Worm (Caenorhabditis elegans) whole organism, early embryonic: ENCODE measurements around the gene lron-2.

Experiments used
- B0310.2 ChIP-seq: sonication (generic microtip); optimal IDR thresholded peaks from 2 replicates; lab custom pipeline; 2016; ENCODE audit warnings: mild to moderate bottlenecking, missing genetic modification characterization, missing compliant biosample characterization
- F13C5.2 ChIP-seq: sonication (generic microtip); optimal IDR thresholded peaks from 2 replicates; lab custom pipeline; 2017; ENCODE audit warnings: mild to moderate bottlenecking, missing genetic modification characterization, inconsistent platforms, missing compliant biosample characterization
- aly-1 ChIP-seq: sonication (generic microtip); optimal IDR thresholded peaks from 2 replicates; lab custom pipeline; 2016; ENCODE audit warnings: missing genetic modification characterization, missing compliant biosample characterization
- ama-1 ChIP-seq: fragments of 150-350 bp; optimal IDR thresholded peaks from 2 replicates; lab custom pipeline; 2014
- ceh-13 ChIP-seq: fragments of 200-800 bp; sonication (Bioruptor generic); optimal IDR thresholded peaks from 2 replicates; lab custom pipeline; 2018; ENCODE audit warnings: mild to moderate bottlenecking, missing genetic modification characterization, missing compliant biosample characterization
- ceh-36 ChIP-seq: sonication (generic microtip); optimal IDR thresholded peaks from 2 replicates; lab custom pipeline; 2016; ENCODE audit warnings: missing genetic modification characterization, inconsistent platforms, missing compliant biosample characterization
- ets-7 ChIP-seq: sonication (generic microtip); optimal IDR thresholded peaks from 2 replicates; lab custom pipeline; 2016; ENCODE audit warnings: missing genotype, missing genetic modification characterization, missing compliant biosample characterization
- flt-1 ChIP-seq: fragments of 200-800 bp; sonication (Bioruptor generic); IDR thresholded peaks from 2 replicates; pipeline ENCODE4 v1.3.6; 2022; ENCODE audit warnings: missing genetic modification characterization, missing compliant biosample characterization
- hmbx-1 ChIP-seq: sonication (generic microtip); optimal IDR thresholded peaks from 2 replicates; lab custom pipeline; 2016; ENCODE audit warnings: mild to moderate bottlenecking, missing genetic modification characterization, missing compliant biosample characterization
- hmg-4 ChIP-seq: fragments of 200-800 bp; sonication (Bioruptor generic); optimal IDR thresholded peaks from 2 replicates; lab custom pipeline; 2018; ENCODE audit warnings: mild to moderate bottlenecking, missing genetic modification characterization, missing compliant biosample characterization
- hnd-1 ChIP-seq: sonication (generic microtip); optimal IDR thresholded peaks from 2 replicates; lab custom pipeline; 2016; ENCODE audit warnings: missing genetic modification characterization, missing compliant biosample characterization
- pes-1 ChIP-seq: fragments of 200-800 bp; sonication (Bioruptor generic); IDR thresholded peaks from 2 replicates; pipeline ENCODE4 v1.3.6; 2022; ENCODE audit warnings: missing genetic modification reagents, missing genetic modification characterization, missing compliant biosample characterization
- scrt-1 ChIP-seq: fragments of 200-800 bp; sonication (Bioruptor generic); IDR thresholded peaks from 2 replicates; pipeline ENCODE4 v1.3.6; 2022; ENCODE audit warnings: missing genetic modification characterization, missing compliant biosample characterization
- sea-1 ChIP-seq: fragments of 200-800 bp; sonication (Bioruptor generic); conservative IDR thresholded peaks from 2 replicates; pipeline ENCODE4 v1.3.6; 2022; ENCODE audit warnings: missing genetic modification characterization, missing compliant biosample characterization
- tbx-11 ChIP-seq: fragments of 200-800 bp; sonication (Bioruptor generic); IDR thresholded peaks from 2 replicates; pipeline ENCODE4 v1.3.6; 2022; ENCODE audit warnings: missing genetic modification characterization, missing compliant biosample characterization
- tbx-37 ChIP-seq: fragments of 200-800 bp; sonication (Bioruptor generic); conservative IDR thresholded peaks from 2 replicates; pipeline ENCODE4 v1.3.6; 2022; ENCODE audit warnings: missing genetic modification reagents, missing genetic modification characterization, missing compliant biosample characterization
- tra-4 ChIP-seq: sonication (generic microtip); optimal IDR thresholded peaks from 2 replicates; lab custom pipeline; 2017; ENCODE audit warnings: missing genetic modification characterization, missing compliant biosample characterization

Gene lron-2

DNA sequence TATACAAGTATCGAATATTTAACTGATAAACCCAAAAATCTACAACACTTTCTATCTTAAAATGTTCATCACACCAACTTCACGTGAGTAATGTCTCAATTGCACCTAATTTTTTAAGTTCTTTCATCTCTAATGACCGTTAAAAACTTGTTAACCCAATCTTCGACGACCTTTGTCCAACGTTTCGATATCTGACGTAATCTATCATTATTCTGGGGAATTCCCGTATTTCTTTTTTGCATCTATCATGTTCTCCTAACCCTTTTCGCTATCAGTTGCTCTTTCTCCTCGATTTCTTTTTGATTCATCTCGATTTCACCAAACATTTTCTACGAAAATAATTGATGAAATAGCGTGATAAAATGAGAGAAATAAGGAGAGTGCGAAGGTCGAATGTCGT lies 40.3 kb upstream of the lron-2 start:
- TF ChIP-seq flt-1 (GFP tag; lab: Robert Waterston, UW), result no peak
- TF ChIP-seq tra-4, result no peak
- no peak for TF ChIP-seq B0310.2 (tag; lab: Kevin White, UChicago)
- TF ChIP-seq ceh-13, result no peak
- no peak for TF ChIP-seq tbx-11
- TF ChIP-seq scrt-1, result no peak
- TF ChIP-seq hmbx-1 (tag; lab: Kevin White, UChicago), result no peak
- TF ChIP-seq hnd-1 (tag; lab: Kevin White, UChicago), result no peak
- TF ChIP-seq ets-7 (tag; lab: Kevin White, UChicago), result no peak
- TF ChIP-seq F13C5.2, result no peak
- TF ChIP-seq ama-1 (lab: Kevin White, UChicago), result no peak
- no peak for TF ChIP-seq aly-1 (tag; lab: Kevin White, UChicago)
- TF ChIP-seq tbx-37 (GFP tag; lab: Robert Waterston, UW), result no peak
- TF ChIP-seq pes-1 (GFP tag; lab: Robert Waterston, UW), result no peak
- no peak for TF ChIP-seq sea-1 (GFP tag; lab: Robert Waterston, UW)

DNA sequence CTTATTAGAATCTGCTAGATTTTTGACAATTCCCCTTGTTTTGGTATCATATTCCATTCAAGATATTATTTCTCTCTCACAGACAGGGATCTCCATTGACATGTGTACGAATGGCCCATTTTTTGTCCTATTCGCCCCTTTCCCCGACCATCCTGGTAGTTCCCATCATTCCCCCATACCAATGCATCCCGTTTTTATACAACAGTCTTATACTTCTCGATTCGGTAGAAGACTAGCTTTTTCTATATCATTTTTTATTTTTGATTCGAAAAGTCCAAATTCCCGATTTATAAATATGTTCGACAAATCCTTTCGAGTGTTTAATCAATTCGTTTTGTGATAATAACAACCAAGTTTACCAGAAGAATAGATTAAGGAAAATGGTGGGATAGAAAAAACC lies 39.5 kb upstream of the lron-2 start:
- TF ChIP-seq B0310.2 (tag; lab: Kevin White, UChicago) (no peak), tbx-11 (no peak), ets-7 (tag; lab: Kevin White, UChicago) (no peak), ama-1 (lab: Kevin White, UChicago) (no peak), aly-1 (tag; lab: Kevin White, UChicago) (no peak), hmbx-1 (tag; lab: Kevin White, UChicago) (no peak), flt-1 (GFP tag; lab: Robert Waterston, UW) (no peak), hmg-4 (no peak), pes-1 (GFP tag; lab: Robert Waterston, UW) (no peak)

DNA sequence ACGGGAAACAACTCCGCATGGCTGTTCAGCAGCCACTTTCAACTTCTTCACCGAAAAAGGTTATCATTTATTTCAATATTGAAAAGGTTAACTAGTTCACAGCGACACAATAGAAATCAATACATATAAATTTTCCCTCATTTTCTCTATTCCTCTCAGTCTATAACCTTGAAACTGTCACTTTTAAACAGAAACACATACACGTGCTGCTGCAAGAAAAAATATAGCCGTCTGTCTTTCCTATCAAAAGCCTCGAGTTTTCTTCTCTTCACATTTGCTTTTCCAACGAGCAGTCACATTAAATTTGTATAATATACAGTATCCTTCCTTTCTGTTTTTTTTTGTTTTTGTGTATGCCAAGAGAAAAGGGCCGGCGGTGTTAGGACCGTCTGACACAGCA lies 36.8 kb upstream of the lron-2 start:
- no peak for TF ChIP-seq scrt-1
- TF ChIP-seq ets-7 (tag; lab: Kevin White, UChicago), result no peak
- TF ChIP-seq pes-1 (GFP tag; lab: Robert Waterston, UW), result no peak
- TF ChIP-seq ceh-13, result no peak
- no peak for TF ChIP-seq ama-1 (lab: Kevin White, UChicago)
- TF ChIP-seq B0310.2 (tag; lab: Kevin White, UChicago), result no peak
- no peak for TF ChIP-seq tbx-37 (GFP tag; lab: Robert Waterston, UW)
- no peak for TF ChIP-seq sea-1 (GFP tag; lab: Robert Waterston, UW)
- TF ChIP-seq aly-1 (tag; lab: Kevin White, UChicago), result no peak
- no peak for TF ChIP-seq ceh-36 (tag; lab: Kevin White, UChicago)
- no peak for TF ChIP-seq F13C5.2
- TF ChIP-seq hnd-1 (tag; lab: Kevin White, UChicago), result no peak
- TF ChIP-seq flt-1 (GFP tag; lab: Robert Waterston, UW), result no peak
- no peak for TF ChIP-seq tra-4
- TF ChIP-seq hmbx-1 (tag; lab: Kevin White, UChicago), result no peak

DNA sequence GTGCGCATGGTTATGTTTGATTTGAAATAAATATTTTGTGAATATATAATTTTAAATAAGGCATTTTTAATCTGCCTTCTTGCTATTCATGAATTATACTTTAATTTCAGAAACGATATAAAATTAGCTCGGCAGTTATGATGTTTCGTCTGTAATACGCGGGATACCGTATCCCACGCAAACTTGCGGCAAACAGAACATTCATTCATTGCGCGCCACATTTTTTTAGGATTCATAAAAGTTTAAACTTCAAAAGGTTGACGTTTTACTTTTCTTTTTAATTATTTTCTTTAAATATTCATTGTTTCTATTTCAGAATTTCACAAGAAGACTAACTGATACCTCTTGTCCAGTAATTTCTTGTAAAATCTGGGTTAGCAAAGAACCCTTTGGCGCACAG lies 35.5 kb upstream of the lron-2 start, which contains the start of gene tag-153:
tag-153 (plus strand) TSS at position 200 of the 400 bp plus-strand sequence.
- TF ChIP-seq ceh-36 (tag; lab: Kevin White, UChicago) (no peak), tra-4 (no peak), ets-7 (tag; lab: Kevin White, UChicago) (no peak), sea-1 (GFP tag; lab: Robert Waterston, UW) (no peak), hmg-4 (no peak), hmbx-1 (tag; lab: Kevin White, UChicago) (no peak), hnd-1 (tag; lab: Kevin White, UChicago) (no peak), F13C5.2 (no peak), tbx-37 (GFP tag; lab: Robert Waterston, UW) (no peak), B0310.2 (tag; lab: Kevin White, UChicago) (no peak), tbx-11 (no peak), pes-1 (GFP tag; lab: Robert Waterston, UW) (no peak)

ce11 chrV:9321185-9321584 lies 33.8 kb upstream of the lron-2 start, which contains the start of gene F44A2.7:
Gene F44A2.7, plus strand, starts transcription at chrV:9321485.
- no peak for TF ChIP-seq scrt-1
- TF ChIP-seq sea-1 (GFP tag; lab: Robert Waterston, UW), result no peak
- no peak for TF ChIP-seq ceh-13
- TF ChIP-seq tbx-11, result no peak
- TF ChIP-seq hmg-4, result no peak
- no peak for TF ChIP-seq aly-1 (tag; lab: Kevin White, UChicago)

ce11 chrV:9318046-9318445 lies 30.7 kb upstream of the lron-2 start, which contains the start of gene kvs-3:
Gene kvs-3, plus strand, starts transcription at chrV:9318311.
- TF ChIP-seq B0310.2 (tag; lab: Kevin White, UChicago) (no peak), scrt-1 (no peak), ama-1 (lab: Kevin White, UChicago) (no peak), hmbx-1 (tag; lab: Kevin White, UChicago) (no peak), tra-4 (no peak), pes-1 (GFP tag; lab: Robert Waterston, UW) (peak; percentile 68), flt-1 (GFP tag; lab: Robert Waterston, UW) (0 out of 2 replicates have a peak, but pooled peaks have one; percentile 18), hnd-1 (tag; lab: Kevin White, UChicago) (no peak), aly-1 (tag; lab: Kevin White, UChicago) (no peak), ceh-13 (no peak), ets-7 (tag; lab: Kevin White, UChicago) (no peak), tbx-11 (peak; percentile 49; the same call in 1 of the 2 replicates), F13C5.2 (no peak), hmg-4 (no peak), tbx-37 (GFP tag; lab: Robert Waterston, UW) (no peak; the same call in 1 of the 2 replicates), sea-1 (GFP tag; lab: Robert Waterston, UW) (no peak), ceh-36 (tag; lab: Kevin White, UChicago) (no peak)

ce11 chrV:9316970-9317369 lies 29.6 kb upstream of the lron-2 start:
- TF ChIP-seq hmbx-1 (tag; lab: Kevin White, UChicago) (no peak), tbx-37 (GFP tag; lab: Robert Waterston, UW) (no peak), B0310.2 (tag; lab: Kevin White, UChicago) (no peak), F13C5.2 (no peak), ama-1 (lab: Kevin White, UChicago) (no peak)
